Fruit fly (Drosophila melanogaster): ENCODE results near the gene CG15373.

DNA sequence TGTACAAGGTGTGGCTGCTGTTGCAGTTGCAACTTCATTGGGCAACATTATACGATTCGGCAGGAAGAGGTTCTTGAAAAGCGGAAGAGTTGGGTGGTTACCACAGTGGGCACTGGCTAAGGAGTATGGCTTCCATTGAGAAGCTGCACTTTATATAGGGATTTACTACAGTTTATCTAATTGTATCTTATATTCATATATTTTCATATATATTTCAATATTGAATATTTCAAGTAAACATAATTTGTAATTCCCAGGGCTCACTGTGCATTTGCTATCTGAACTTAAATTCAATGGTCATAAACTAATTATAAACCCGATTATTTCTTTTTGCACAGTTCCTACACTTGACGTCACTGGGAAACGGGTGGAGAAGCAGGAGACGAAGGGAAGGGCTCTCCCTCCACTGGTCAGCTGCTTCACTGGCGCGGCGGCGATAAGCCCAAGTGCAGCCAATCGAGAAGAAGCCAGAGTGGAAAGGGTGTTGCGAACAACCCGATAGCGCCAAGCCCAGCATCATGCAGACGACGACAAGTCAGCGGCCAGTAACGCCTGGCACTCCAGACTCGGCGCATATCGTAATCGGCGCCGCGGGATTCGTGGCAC is 51.1 kb downstream of the CG15373 start:
- TF ChIP-seq Hr96 (GFP tag; optimal IDR thresholded peaks at IDR 0.05) (peak; percentile 3), ovo (GFP tag; optimal IDR thresholded peaks at IDR 0.05) (no peak), CG14711 (tag; optimal IDR thresholded peaks at IDR 0.05) (peak; percentile 75), Clk (GFP tag; optimal IDR thresholded peaks at IDR 0.05) (peak; percentile 39), CG33017 (tag; optimal IDR thresholded peaks at IDR 0.05) (peak; percentile 82), CG7101 (tag; optimal IDR thresholded peaks at IDR 0.05) (peak; percentile 90), Mnt (GFP tag; optimal IDR thresholded peaks at IDR 0.05) (peak; percentile 47), tj (GFP tag; optimal IDR thresholded peaks at IDR 0.05) (peak; percentile 38), CG12768 (GFP tag; optimal IDR thresholded peaks at IDR 0.05) (peak; percentile 80)
